Fruit fly (Drosophila melanogaster) S2 (cell line): ENCODE results near the gene Fit2.

Experiments used
- CG8478 ChIP-seq: fragments of >200 bp; optimal IDR thresholded peaks from 2 replicates; lab custom pipeline; 2018
- CTCF ChIP-seq, 2 experiments: fragments of >200 bp; optimal IDR thresholded peaks; 2 replicates each; lab custom pipeline; 2018

- TF ChIP-seq CG8478 (lab: Kevin White, UChicago) (no peak), CTCF (optimal IDR thresholded peaks at IDR 0.05; lab: Kevin White, UChicago) (no peak)
These were observed 17.1 kb upstream of the Fit2 start for dm6 chr3L:17007041-17007471.
